Fruit fly (Drosophila melanogaster): ENCODE data around the gene Odj.

Gene Odj

DNA sequence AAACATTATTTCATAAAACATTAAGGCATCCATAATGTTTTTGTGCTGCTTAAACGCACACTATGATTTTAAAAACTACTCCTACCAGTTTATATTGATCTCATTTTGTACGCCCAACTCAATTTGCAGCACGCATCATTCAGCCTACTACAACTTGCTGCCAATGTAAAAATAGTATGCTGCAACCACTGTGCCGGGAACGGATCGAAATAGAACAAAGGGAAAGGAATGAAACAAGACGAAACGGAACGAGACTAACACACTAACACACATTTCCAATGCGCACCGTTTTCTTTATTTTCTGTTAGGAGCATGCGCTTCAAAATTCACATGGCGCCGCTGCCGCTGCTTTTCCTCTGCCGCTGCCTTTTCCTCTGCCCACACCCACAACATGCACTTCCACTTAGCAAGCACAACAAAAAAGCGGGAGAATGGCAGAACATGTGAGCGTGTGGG lies 32.0 kb downstream of the Odj start (continued):
- peak; percentile 6 for TF ChIP-seq CG13624 (GFP tag; optimal IDR thresholded peaks at IDR 0.05)
- no peak for TF ChIP-seq CG15011 (GFP tag; optimal IDR thresholded peaks at IDR 0.05)
- peak; percentile 66 for TF ChIP-seq row (GFP tag; IDR thresholded peaks at IDR 0.05)
- TF ChIP-seq wor (GFP tag; IDR thresholded peaks at IDR 0.05) = no peak
- TF ChIP-seq H15 (GFP tag; IDR thresholded peaks at IDR 0.05) = no peak
- TF ChIP-seq tna (GFP tag; IDR thresholded peaks at IDR 0.05; ENCODE audit: partially characterized antibody) = no peak
- no peak for TF ChIP-seq CG15696 (tag; optimal IDR thresholded peaks at IDR 0.05)
- TF ChIP-seq fd3F (GFP tag; optimal IDR thresholded peaks at IDR 0.05) = no peak
- TF ChIP-seq Rx (GFP tag; IDR thresholded peaks at IDR 0.05) = peak; percentile 45; the same call in 1 of the 2 replicates
- peak; percentile 96 for TF ChIP-seq kah (GFP tag; optimal IDR thresholded peaks at IDR 0.05)

DNA sequence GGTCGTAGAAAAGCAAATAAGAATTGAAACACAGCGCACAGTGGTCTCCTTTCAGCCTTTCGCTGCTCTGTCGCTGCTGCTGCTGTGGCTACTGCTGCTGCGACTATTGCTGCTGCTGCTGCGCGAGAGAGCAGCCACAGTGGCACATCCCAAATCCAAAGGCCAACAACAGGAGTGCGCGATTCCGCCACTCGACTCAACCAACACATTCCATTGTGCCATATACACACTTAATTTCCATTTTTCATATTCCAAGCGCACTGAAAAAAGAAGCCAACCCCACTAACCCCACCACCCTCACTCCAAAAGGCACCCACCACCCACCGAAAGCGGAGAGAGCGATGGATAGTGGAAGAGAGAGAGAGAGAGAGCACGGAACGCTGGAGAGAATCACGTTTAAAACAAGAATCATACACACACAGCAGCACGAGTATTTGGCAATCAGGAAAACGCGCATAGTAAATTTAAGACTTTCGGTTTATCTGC lies 32.9 kb downstream of the Odj start:
- no peak for TF ChIP-seq sim (GFP tag; IDR thresholded peaks at IDR 0.05)
- TF ChIP-seq vvl (GFP tag; IDR thresholded peaks at IDR 0.05) = no peak
- TF ChIP-seq pan (optimal IDR thresholded peaks at IDR 0.05) = no peak
- no peak for TF ChIP-seq pan (GFP tag; optimal IDR thresholded peaks at IDR 0.05 in 1 of 2, IDR thresholded peaks at IDR 0.05 in 1 of 2)
- no peak for TF ChIP-seq gt (GFP tag; IDR thresholded peaks at IDR 0.05)
- peak; percentile 79 to 88 for TF ChIP-seq Trl (optimal IDR thresholded peaks at IDR 0.05)
- TF ChIP-seq Trl (GFP tag; optimal IDR thresholded peaks at IDR 0.05) = no peak
- TF ChIP-seq abd-A (tag; optimal IDR thresholded peaks at IDR 0.05) = peak; percentile 92
- no peak for TF ChIP-seq jing (GFP tag; optimal IDR thresholded peaks at IDR 0.05)
- peak; percentile 43 for TF ChIP-seq cwo (GFP tag; optimal IDR thresholded peaks at IDR 0.05)
- no peak for TF ChIP-seq unpg (GFP tag; optimal IDR thresholded peaks at IDR 0.05)
- TF ChIP-seq Hmr (GFP tag; optimal IDR thresholded peaks at IDR 0.05) = peak; percentile 24
- no peak for TF ChIP-seq CG17829 (tag; optimal IDR thresholded peaks at IDR 0.05)
- TF ChIP-seq bcd (GFP tag; optimal IDR thresholded peaks at IDR 0.05) = no peak
- no peak for TF ChIP-seq cad (GFP tag; optimal IDR thresholded peaks at IDR 0.05)
- TF ChIP-seq HmgZ (tag; optimal IDR thresholded peaks at IDR 0.05) = no peak
- TF ChIP-seq crol (GFP tag; IDR thresholded peaks at IDR 0.05) = peak; percentile 64
- no peak for TF ChIP-seq mam (GFP tag; optimal IDR thresholded peaks at IDR 0.05)
- no peak for TF ChIP-seq CG12942 (GFP tag; optimal IDR thresholded peaks at IDR 0.05)
- no peak for TF ChIP-seq Nf-YB (GFP tag; optimal IDR thresholded peaks at IDR 0.05)
- no peak for TF ChIP-seq al (GFP tag; IDR thresholded peaks at IDR 0.05)
- TF ChIP-seq MBD-R2 (GFP tag; IDR thresholded peaks at IDR 0.05) = peak; percentile 20; the same call in 1 of the 2 replicates
- no peak for TF ChIP-seq pita (GFP tag; optimal IDR thresholded peaks at IDR 0.05)
- no peak for TF ChIP-seq CG4328 (GFP tag; optimal IDR thresholded peaks at IDR 0.05)
- no peak for TF ChIP-seq Chrac-16 (GFP tag; optimal IDR thresholded peaks at IDR 0.05)
- TF ChIP-seq Max (GFP tag; optimal IDR thresholded peaks at IDR 0.05) = no peak
- peak; percentile 50; the same call in 1 of the 2 replicates for TF ChIP-seq CG32767 (GFP tag; IDR thresholded peaks at IDR 0.05)
- TF ChIP-seq Bgb (GFP tag; IDR thresholded peaks at IDR 0.05; ENCODE audit: partially characterized antibody) = peak; percentile 20; the same call in 1 of the 2 replicates
- TF ChIP-seq bigmax (GFP tag; optimal IDR thresholded peaks at IDR 0.05) = no peak
- no peak for TF ChIP-seq twi (tag; optimal IDR thresholded peaks at IDR 0.05)
- TF ChIP-seq Atf3 (GFP tag; optimal IDR thresholded peaks at IDR 0.05) = no peak
- TF ChIP-seq CG7987 (GFP tag; optimal IDR thresholded peaks at IDR 0.05) = no peak
- peak; percentile 64 for TF ChIP-seq pfk (GFP tag; optimal IDR thresholded peaks at IDR 0.05)
- no peak for TF ChIP-seq Fer1 (GFP tag; optimal IDR thresholded peaks at IDR 0.05)
- peak; percentile 13 for TF ChIP-seq CG18599 (GFP tag; optimal IDR thresholded peaks at IDR 0.05)
- peak; percentile 5 for TF ChIP-seq CG10543 (GFP tag; optimal IDR thresholded peaks at IDR 0.05)
- TF ChIP-seq CG17186 (GFP tag; optimal IDR thresholded peaks at IDR 0.05) = no peak
- no peak for TF ChIP-seq CG10979 (tag; optimal IDR thresholded peaks at IDR 0.05)
- TF ChIP-seq nerfin-2 (GFP tag; IDR thresholded peaks at IDR 0.05; ENCODE audit: partially characterized antibody) = 0 out of 2 replicates have a peak, but pooled peaks have one; percentile 11
- TF ChIP-seq lmd (GFP tag; IDR thresholded peaks at IDR 0.05) = no peak
